Worm (Caenorhabditis elegans) whole organism, L3 larva: ENCODE measurements around the gene R06F6.12.

Experiments used
- elt-2 ChIP-seq: sonication (generic microtip); optimal IDR thresholded peaks from 2 replicates; lab custom pipeline; 2016; ENCODE audit warnings: missing genetic modification reagents, mild to moderate bottlenecking, missing genetic modification characterization, missing compliant biosample characterization
- zag-1 ChIP-seq: fragments of 150-350 bp; optimal IDR thresholded peaks from 2 replicates; lab custom pipeline; 2014; ENCODE audit warnings: missing biosample characterization, missing genetic modification characterization

- no peak for TF ChIP-seq zag-1 (tag; lab: Kevin White, UChicago)
- no peak for TF ChIP-seq elt-2
Observed at ce11 chrII:10873631-10874030, 49.8 kb upstream of the R06F6.12 start, which contains the start of gene orc-2.
